Worm (Caenorhabditis elegans) whole organism, L4/young adult: ENCODE measurements around the gene C33A12.3.

Experiments used
- W03F9.2 ChIP-seq: fragments of 150-350 bp; optimal IDR thresholded peaks from 2 replicates; lab custom pipeline; 2014; ENCODE audit warnings: missing biosample characterization, missing genetic modification characterization
- him-1 ChIP-seq: sonication (generic microtip); optimal IDR thresholded peaks from 2 replicates; lab custom pipeline; 2016; ENCODE audit warnings: missing genotype, missing genetic modification reagents, missing genetic modification characterization, missing compliant biosample characterization

ce11 chrIV:9511221-9511638 is 1.6 kb downstream of the C33A12.3 start:
- peak; percentile 67 for TF ChIP-seq W03F9.2
- peak; percentile 57 for TF ChIP-seq him-1 (tag; lab: Kevin White, UChicago)
